Fruit fly (Drosophila melanogaster) whole organism, embryonic: ENCODE data around the gene Dscam2.

ENCODE experiments used
- CG11560 ChIP-seq: fragments of 200-800 bp; sonication (Bioruptor generic); IDR thresholded peaks from 3 replicates; pipeline ENCODE4 v1.3.6; 2022; ENCODE audit warnings: missing biosample characterization, missing genetic modification characterization
- CG34224 ChIP-seq: fragments of 200-800 bp; sonication (Bioruptor generic); IDR thresholded peaks from 3 replicates; pipeline ENCODE4 v1.3.6; 2022; ENCODE audit warnings: missing biosample characterization, missing genetic modification characterization; ENCODE audit not compliant: partially characterized antibody
- CG6654 ChIP-seq: fragments of 200-800 bp; sonication (Bioruptor generic); optimal IDR thresholded peaks from 2 replicates; lab custom pipeline; 2017; ENCODE audit warnings: missing biosample characterization, mild to moderate bottlenecking, missing genetic modification characterization
- CG8290 ChIP-seq, 3 experiments: fragments of 200-800 bp; sonication (Bioruptor generic); optimal IDR thresholded peaks; 2 replicates each; lab custom pipeline; 2016 to 2019; ENCODE audit warnings: missing biosample characterization in 3 of 3, missing genetic modification characterization in 3 of 3, mild to moderate bottlenecking in 2 of 3, moderate library complexity in 1 of 3
- dm ChIP-seq: fragments of 200-800 bp; sonication (Bioruptor generic); optimal IDR thresholded peaks from 3 replicates; lab custom pipeline; 2016; ENCODE audit warnings: missing biosample characterization, missing genetic modification characterization
- her ChIP-seq: fragments of 200-800 bp; sonication (Bioruptor generic); optimal IDR thresholded peaks from 2 replicates; lab custom pipeline; 2016; ENCODE audit warnings: missing biosample characterization, missing genetic modification characterization
- repo ChIP-seq: fragments of 200-800 bp; sonication (Bioruptor generic); optimal IDR thresholded peaks from 2 replicates; lab custom pipeline; 2016; ENCODE audit warnings: missing biosample characterization, missing genetic modification characterization
- usp ChIP-seq: fragments of >200 bp; optimal IDR thresholded peaks from 2 replicates; lab custom pipeline; 2017; ENCODE audit warnings: missing biosample characterization, missing genetic modification characterization

DNA sequence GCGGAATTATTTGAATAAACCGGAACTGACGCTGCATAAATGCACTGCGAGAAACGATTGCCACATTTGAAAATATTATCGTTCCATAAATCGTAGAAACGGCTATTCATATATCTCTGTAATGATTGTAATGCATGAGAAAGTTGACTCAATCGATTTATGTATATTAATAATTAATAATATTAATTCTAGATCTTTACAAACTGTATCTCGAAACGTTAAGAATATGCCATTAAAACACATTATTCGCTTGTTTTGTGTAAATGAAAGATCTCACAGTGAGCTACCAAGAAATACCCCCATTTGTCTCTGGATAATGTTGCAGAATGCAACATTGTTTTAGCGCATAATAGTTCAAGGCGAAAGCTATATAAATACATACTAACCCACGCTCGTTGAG is 39.9 kb downstream of the Dscam2 start:
- no peak for TF ChIP-seq dm (GFP tag; lab: Kevin White, UChicago)
- TF ChIP-seq CG34224 (GFP tag; lab: Robert Waterston, UW): no peak
- no peak for TF ChIP-seq CG8290 (GFP tag; optimal IDR thresholded peaks at IDR 0.05; lab: Kevin White, UChicago)
- TF ChIP-seq CG8290 (tag; optimal IDR thresholded peaks at IDR 0.05; lab: Kevin White, UChicago): no peak
- no peak for TF ChIP-seq CG6654 (GFP tag; lab: Kevin White, UChicago)
- no peak for TF ChIP-seq usp (GFP tag; lab: Kevin White, UChicago)
- no peak for TF ChIP-seq CG11560 (tag; lab: Robert Waterston, UW)
- TF ChIP-seq her (GFP tag; lab: Kevin White, UChicago): no peak
- TF ChIP-seq repo: no peak
